Worm (Caenorhabditis elegans): ENCODE results near the gene dyf-17.
"Not testable (repeated sequence)": the region's sequence is repeated elsewhere in the genome, so short reads cannot be mapped to it uniquely, and the experiment has no call there.

dyf-17 gene

ce11 chrV:19090885-19091284 lies 36.4 kb upstream of the dyf-17 start:
- TF ChIP-seq mel-28 (tag; optimal IDR thresholded peaks at IDR 0.05; ENCODE audit: borderline replicate concordance) (no peak), lir-1 (GFP tag; conservative IDR thresholded peaks at IDR 0.05) (no peak), egrh-3 (GFP tag; IDR thresholded peaks at IDR 0.05) (peak; percentile 33; the same call in 1 of the 2 replicates), ekl-4 (GFP tag; IDR thresholded peaks at IDR 0.05) (no peak), tbp1 (GFP tag; optimal IDR thresholded peaks at IDR 0.05) (peak; percentile 21), lsl-1 (GFP tag; optimal IDR thresholded peaks at IDR 0.05) (no peak), Y53G8AR.9 (GFP tag; conservative IDR thresholded peaks at IDR 0.05) (no peak), F57C9.4 (tag; optimal IDR thresholded peaks at IDR 0.05) (no peak), lsy-27 (tag; optimal IDR thresholded peaks at IDR 0.05; ENCODE audit: borderline replicate concordance, insufficient read depth) (no peak), nhr-179 (tag; optimal IDR thresholded peaks at IDR 0.05) (no peak), efl-1 (GFP tag; optimal IDR thresholded peaks at IDR 0.05) (no peak), F49E8.2 (tag; optimal IDR thresholded peaks at IDR 0.05; ENCODE audit: insufficient read depth) (no peak), nhr-27 (tag; optimal IDR thresholded peaks at IDR 0.05) (no peak), Y79H2A.3 (GFP tag; conservative IDR thresholded peaks at IDR 0.05) (no peak), ztf-6 (GFP tag; IDR thresholded peaks at IDR 0.05) (no peak), ztf-28 (GFP tag; IDR thresholded peaks at IDR 0.05) (no peak), unc-62 (GFP tag; optimal IDR thresholded peaks at IDR 0.05) (no peak), rpc-1 (optimal IDR thresholded peaks at IDR 0.05) (no peak), rpc-1 (tag; optimal IDR thresholded peaks at IDR 0.05) (peak; percentile 41)

ce11 chrV:19094572-19094971 lies 32.8 kb upstream of the dyf-17 start:
- peak; percentile 69 for TF ChIP-seq attf-3 (GFP tag; conservative IDR thresholded peaks at IDR 0.05)

DNA sequence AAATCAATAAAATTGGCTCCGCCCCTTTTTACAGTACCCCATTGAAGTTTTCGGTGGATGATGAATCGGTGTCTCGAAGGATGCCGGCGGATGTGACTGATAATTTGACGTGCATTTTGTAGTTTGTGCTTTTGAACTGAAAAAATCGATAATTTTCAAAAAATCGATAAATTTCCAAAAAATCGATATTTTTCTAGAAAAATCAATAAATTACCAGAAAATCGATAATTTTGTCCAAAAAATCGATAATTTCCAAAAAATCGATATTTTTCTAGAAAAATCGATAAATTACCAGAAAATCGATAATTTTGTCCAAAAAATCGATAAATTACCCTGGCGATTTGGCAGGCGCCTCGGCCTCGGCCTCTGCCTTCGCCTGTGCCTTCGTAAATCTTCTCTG lies 27.8 kb upstream of the dyf-17 start:
- TF ChIP-seq athp-1 (tag; optimal IDR thresholded peaks at IDR 0.05) = no peak
- TF ChIP-seq lsy-27 (tag; optimal IDR thresholded peaks at IDR 0.05; ENCODE audit: borderline replicate concordance, insufficient read depth) = no peak
- TF ChIP-seq B0019.2 (GFP tag; conservative IDR thresholded peaks at IDR 0.05) = no peak
- TF ChIP-seq madf-8 (GFP tag; conservative IDR thresholded peaks at IDR 0.05) = no peak
- TF ChIP-seq pbrm-1 (GFP tag; IDR thresholded peaks at IDR 0.05) = no peak
- no peak for TF ChIP-seq F55B11.4 (tag; optimal IDR thresholded peaks at IDR 0.05; ENCODE audit: borderline replicate concordance, insufficient read depth)
- no peak for TF ChIP-seq egl-18 (GFP tag; IDR thresholded peaks at IDR 0.05)
- no peak for TF ChIP-seq C17E4.6 (GFP tag; IDR thresholded peaks at IDR 0.05)
- TF ChIP-seq ZK185.1 (tag; optimal IDR thresholded peaks at IDR 0.05; ENCODE audit: poor library complexity, severe bottlenecking) = no peak
- TF ChIP-seq somi-1 (GFP tag; optimal IDR thresholded peaks at IDR 0.05) = no peak
- no peak for TF ChIP-seq nhr-80 (tag; optimal IDR thresholded peaks at IDR 0.05)
- TF ChIP-seq sea-2 (GFP tag; IDR thresholded peaks at IDR 0.05) = no peak
- TF ChIP-seq Y79H2A.3 (GFP tag; conservative IDR thresholded peaks at IDR 0.05) = no peak
- no peak for TF ChIP-seq attf-6 (GFP tag; IDR thresholded peaks at IDR 0.05)

ce11 chrV:19101589-19102201 lies 25.6 kb upstream of the dyf-17 start, which contains the start of gene zhp-4:
zhp-4 (minus strand) TSS chrV:19101786.
- TF ChIP-seq rec-8 (tag; optimal IDR thresholded peaks at IDR 0.05); die-1 (tag; optimal IDR thresholded peaks at IDR 0.05); D2030.7 (GFP tag; IDR thresholded peaks at IDR 0.05): not testable (repeated sequence)

All from whole organism, young adult.